Worm (Caenorhabditis elegans) whole organism, L3 larva: Measurements from ENCODE around the gene lin-37.

Experiments
- egl-5 ChIP-seq: fragments of 150-350 bp; optimal IDR thresholded peaks from 2 replicates; lab custom pipeline; 2017; ENCODE audit warnings: missing biosample characterization, missing genetic modification reagents, missing genetic modification characterization, inconsistent platforms
- hmg-11 ChIP-seq: sonication (generic microtip); optimal IDR thresholded peaks from 2 replicates; lab custom pipeline; 2016; ENCODE audit warnings: missing genetic modification characterization, missing compliant biosample characterization
- ztf-11 ChIP-seq: fragments of 150-350 bp; optimal IDR thresholded peaks from 2 replicates; lab custom pipeline; 2014; ENCODE audit warnings: missing biosample characterization, missing genetic modification characterization

ce11 chrIII:7072452-7072851 lies at the start of gene lin-37:
- no peak for TF ChIP-seq ztf-11 (tag; lab: Kevin White, UChicago)
- no peak for TF ChIP-seq hmg-11
- no peak for TF ChIP-seq egl-5 (tag; lab: Kevin White, UChicago)
